Worm (Caenorhabditis elegans): ENCODE results near the gene Y17G9B.11.

Gene Y17G9B.11

DNA sequence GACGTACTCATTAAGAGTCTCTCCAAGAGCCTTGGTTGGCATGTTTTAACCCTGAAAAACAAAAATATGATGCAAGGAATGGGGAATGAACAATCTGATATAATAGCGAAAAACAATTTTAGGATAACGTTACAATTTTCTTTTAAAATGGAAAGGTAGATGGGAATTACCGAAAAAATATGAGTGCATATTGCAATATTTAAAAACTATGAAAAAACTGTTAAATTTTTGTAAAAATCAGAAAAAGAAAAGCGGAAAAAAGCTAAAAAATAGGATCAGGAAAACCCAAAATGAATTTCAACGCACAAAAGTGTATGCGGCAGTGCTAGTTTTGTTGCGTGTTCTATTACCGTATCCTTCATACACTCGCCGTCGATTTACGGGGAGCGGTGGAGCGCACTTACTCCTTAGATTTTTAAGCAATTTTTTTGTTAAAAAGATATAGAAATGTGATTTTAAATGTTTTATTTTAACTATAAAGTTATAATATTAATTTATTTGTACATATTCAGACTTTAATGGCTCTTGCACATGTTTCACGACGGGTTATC is 6.6 kb upstream of the Y17G9B.11 start, which contains the start of the genes rpl-20 and Y17G9B.5 (continued):
- TF ChIP-seq Y53G8AR.9 (GFP tag; conservative IDR thresholded peaks at IDR 0.05) (peak; percentile 100), egl-18 (GFP tag; IDR thresholded peaks at IDR 0.05) (peak; percentile 98), lin-26 (GFP tag; IDR thresholded peaks at IDR 0.05) (peak; percentile 90), aptf-3 (GFP tag; IDR thresholded peaks at IDR 0.05) (0 out of 2 replicates have a peak, but pooled peaks have one; percentile 37), hrde-1 (tag; optimal IDR thresholded peaks at IDR 0.05; ENCODE audit: borderline replicate concordance) (peak; percentile 97), egl-44 (GFP tag; IDR thresholded peaks at IDR 0.05) (peak; percentile 98), hlh-12 (tag; optimal IDR thresholded peaks at IDR 0.05) (no peak), nhr-179 (tag; optimal IDR thresholded peaks at IDR 0.05) (no peak), madf-8 (GFP tag; conservative IDR thresholded peaks at IDR 0.05) (peak; percentile 94), lsl-1 (GFP tag; optimal IDR thresholded peaks at IDR 0.05) (peak; percentile 100), lag-1 (GFP tag; IDR thresholded peaks at IDR 0.05) (peak; percentile 90; the same call in 1 of the 2 replicates), F57C9.4 (tag; optimal IDR thresholded peaks at IDR 0.05) (peak; percentile 97), ztf-22 (GFP tag; optimal IDR thresholded peaks at IDR 0.05) (peak; percentile 98), atf-7 (tag; optimal IDR thresholded peaks at IDR 0.05) (peak; percentile 99), efl-1 (GFP tag; optimal IDR thresholded peaks at IDR 0.05) (peak; percentile 93), F39B2.1 (GFP tag; IDR thresholded peaks at IDR 0.05) (peak; percentile 92), xnd-1 (tag; optimal IDR thresholded peaks at IDR 0.05) (peak; percentile 92), nhr-80 (tag; optimal IDR thresholded peaks at IDR 0.05) (peak; percentile 99), dox-1 (GFP tag; IDR thresholded peaks at IDR 0.05) (peak; percentile 100), tlf-1 (GFP tag; optimal IDR thresholded peaks at IDR 0.05) (peak; percentile 100), cebp-1 (GFP tag; IDR thresholded peaks at IDR 0.05) (peak; percentile 93), cebp-1 (tag; optimal IDR thresholded peaks at IDR 0.05) (peak; percentile 99), ets-4 (GFP tag; optimal IDR thresholded peaks at IDR 0.05) (peak; percentile 96), attf-6 (GFP tag; IDR thresholded peaks at IDR 0.05) (peak; percentile 94), B0035.1 (tag; optimal IDR thresholded peaks at IDR 0.05) (peak; percentile 96), mcd-1 (GFP tag; IDR thresholded peaks at IDR 0.05) (peak; percentile 100), egrh-3 (GFP tag; IDR thresholded peaks at IDR 0.05) (peak; percentile 82), lsy-27 (tag; optimal IDR thresholded peaks at IDR 0.05; ENCODE audit: borderline replicate concordance, insufficient read depth) (peak; percentile 71), F23B12.7 (tag; optimal IDR thresholded peaks at IDR 0.05; ENCODE audit: insufficient read depth) (peak; percentile 99), F10E7.11 (tag; optimal IDR thresholded peaks at IDR 0.05) (peak; percentile 93), athp-1 (tag; optimal IDR thresholded peaks at IDR 0.05) (peak; percentile 100), nfya-2 (GFP tag; IDR thresholded peaks at IDR 0.05) (peak; percentile 95), nfya-1 (tag; optimal IDR thresholded peaks at IDR 0.05; ENCODE audit: borderline replicate concordance, insufficient read depth) (no peak), ztf-6 (GFP tag; IDR thresholded peaks at IDR 0.05) (peak; percentile 98), B0336.3 (GFP tag; IDR thresholded peaks at IDR 0.05) (peak; percentile 100), somi-1 (GFP tag; optimal IDR thresholded peaks at IDR 0.05) (peak; percentile 100), Y53F4B.3 (GFP tag; IDR thresholded peaks at IDR 0.05) (peak; percentile 91), pha-4 (tag; optimal IDR thresholded peaks at IDR 0.05) (peak; percentile 100), gei-17 (GFP tag; optimal IDR thresholded peaks at IDR 0.05) (peak; percentile 94), snpc-4 (GFP tag; optimal IDR thresholded peaks at IDR 0.05) (peak; percentile 95), snpc-4 (tag; optimal IDR thresholded peaks at IDR 0.05) (peak; percentile 95 to 97 (median 96)), tbp1 (GFP tag; optimal IDR thresholded peaks at IDR 0.05) (peak; percentile 84), attf-5 (GFP tag; optimal IDR thresholded peaks at IDR 0.05) (peak; percentile 100), ceh-91 (GFP tag; IDR thresholded peaks at IDR 0.05) (peak; percentile 99), Y95B8A.8 (GFP tag; IDR thresholded peaks at IDR 0.05) (peak; percentile 100), let-526 (GFP tag; IDR thresholded peaks at IDR 0.05) (peak; percentile 99), K11D2.4 (GFP tag; IDR thresholded peaks at IDR 0.05) (peak; percentile 100), lin-54 (GFP tag; optimal IDR thresholded peaks at IDR 0.05) (peak; percentile 99)
